Worm (Caenorhabditis elegans): ENCODE data around the gene Y37E11B.1.

ce11 chrIV:3598452-3598851, 19.0 kb downstream of the Y37E11B.1 start, which contains the start of gene Y37E11B.5:
- TF ChIP-seq unc-62 (GFP tag; optimal IDR thresholded peaks at IDR 0.05) (no peak), ces-1 (GFP tag; optimal IDR thresholded peaks at IDR 0.05) (no peak), nhr-12 (tag; optimal IDR thresholded peaks at IDR 0.05) (no peak), snpc-4 (tag; optimal IDR thresholded peaks at IDR 0.05) (no peak), ceh-43 (GFP tag; optimal IDR thresholded peaks at IDR 0.05) (no peak), lin-13 (tag; optimal IDR thresholded peaks at IDR 0.05) (no peak), elt-3 (tag; optimal IDR thresholded peaks at IDR 0.05) (no peak), lin-32 (GFP tag; optimal IDR thresholded peaks at IDR 0.05) (no peak), blmp-1 (tag; optimal IDR thresholded peaks at IDR 0.05) (no peak)
